Worm (Caenorhabditis elegans) whole organism, early embryonic: Measurements from ENCODE around the gene glb-24.

ENCODE experiments used
- B0310.2 ChIP-seq: sonication (generic microtip); optimal IDR thresholded peaks from 2 replicates; lab custom pipeline; 2016; ENCODE audit warnings: mild to moderate bottlenecking, missing genetic modification characterization, missing compliant biosample characterization
- F13C5.2 ChIP-seq: sonication (generic microtip); optimal IDR thresholded peaks from 2 replicates; lab custom pipeline; 2017; ENCODE audit warnings: mild to moderate bottlenecking, missing genetic modification characterization, inconsistent platforms, missing compliant biosample characterization
- aly-1 ChIP-seq: sonication (generic microtip); optimal IDR thresholded peaks from 2 replicates; lab custom pipeline; 2016; ENCODE audit warnings: missing genetic modification characterization, missing compliant biosample characterization
- ama-1 ChIP-seq: fragments of 150-350 bp; optimal IDR thresholded peaks from 2 replicates; lab custom pipeline; 2014
- ceh-13 ChIP-seq: fragments of 200-800 bp; sonication (Bioruptor generic); optimal IDR thresholded peaks from 2 replicates; lab custom pipeline; 2018; ENCODE audit warnings: mild to moderate bottlenecking, missing genetic modification characterization, missing compliant biosample characterization
- ceh-36 ChIP-seq: sonication (generic microtip); optimal IDR thresholded peaks from 2 replicates; lab custom pipeline; 2016; ENCODE audit warnings: missing genetic modification characterization, inconsistent platforms, missing compliant biosample characterization
- ets-7 ChIP-seq: sonication (generic microtip); optimal IDR thresholded peaks from 2 replicates; lab custom pipeline; 2016; ENCODE audit warnings: missing genotype, missing genetic modification characterization, missing compliant biosample characterization
- flt-1 ChIP-seq: fragments of 200-800 bp; sonication (Bioruptor generic); IDR thresholded peaks from 2 replicates; pipeline ENCODE4 v1.3.6; 2022; ENCODE audit warnings: missing genetic modification characterization, missing compliant biosample characterization
- hmbx-1 ChIP-seq: sonication (generic microtip); optimal IDR thresholded peaks from 2 replicates; lab custom pipeline; 2016; ENCODE audit warnings: mild to moderate bottlenecking, missing genetic modification characterization, missing compliant biosample characterization
- hmg-4 ChIP-seq: fragments of 200-800 bp; sonication (Bioruptor generic); optimal IDR thresholded peaks from 2 replicates; lab custom pipeline; 2018; ENCODE audit warnings: mild to moderate bottlenecking, missing genetic modification characterization, missing compliant biosample characterization
- hnd-1 ChIP-seq: sonication (generic microtip); optimal IDR thresholded peaks from 2 replicates; lab custom pipeline; 2016; ENCODE audit warnings: missing genetic modification characterization, missing compliant biosample characterization
- pes-1 ChIP-seq: fragments of 200-800 bp; sonication (Bioruptor generic); IDR thresholded peaks from 2 replicates; pipeline ENCODE4 v1.3.6; 2022; ENCODE audit warnings: missing genetic modification reagents, missing genetic modification characterization, missing compliant biosample characterization
- scrt-1 ChIP-seq: fragments of 200-800 bp; sonication (Bioruptor generic); IDR thresholded peaks from 2 replicates; pipeline ENCODE4 v1.3.6; 2022; ENCODE audit warnings: missing genetic modification characterization, missing compliant biosample characterization
- sea-1 ChIP-seq: fragments of 200-800 bp; sonication (Bioruptor generic); conservative IDR thresholded peaks from 2 replicates; pipeline ENCODE4 v1.3.6; 2022; ENCODE audit warnings: missing genetic modification characterization, missing compliant biosample characterization
- tbx-11 ChIP-seq: fragments of 200-800 bp; sonication (Bioruptor generic); IDR thresholded peaks from 2 replicates; pipeline ENCODE4 v1.3.6; 2022; ENCODE audit warnings: missing genetic modification characterization, missing compliant biosample characterization
- tbx-37 ChIP-seq: fragments of 200-800 bp; sonication (Bioruptor generic); conservative IDR thresholded peaks from 2 replicates; pipeline ENCODE4 v1.3.6; 2022; ENCODE audit warnings: missing genetic modification reagents, missing genetic modification characterization, missing compliant biosample characterization
- tra-4 ChIP-seq: sonication (generic microtip); optimal IDR thresholded peaks from 2 replicates; lab custom pipeline; 2017; ENCODE audit warnings: missing genetic modification characterization, missing compliant biosample characterization

Gene glb-24

ce11 chrV:12919705-12920104, 33.9 kb upstream of the glb-24 start, which contains the start of gene lipl-1:
TSS of gene lipl-1 (plus strand) at chrV:12919986.
- no peak for TF ChIP-seq pes-1 (GFP tag; lab: Robert Waterston, UW)
- TF ChIP-seq ceh-13, result no peak
- TF ChIP-seq F13C5.2 (tag; lab: Kevin White, UChicago), result no peak
- no peak for TF ChIP-seq sea-1
- no peak for TF ChIP-seq ceh-36 (tag; lab: Kevin White, UChicago)
- TF ChIP-seq B0310.2, result no peak

ce11 chrV:12909544-12910157, 23.9 kb upstream of the glb-24 start, which contains the start of gene nid-1:
TSS of gene nid-1 (plus strand) at chrV:12910107.
- TF ChIP-seq hnd-1 (tag; lab: Kevin White, UChicago) (no peak), aly-1 (tag; lab: Kevin White, UChicago) (no peak), F13C5.2 (tag; lab: Kevin White, UChicago) (no peak), ceh-13 (no peak), ets-7 (tag; lab: Kevin White, UChicago) (no peak), B0310.2 (no peak), ceh-36 (tag; lab: Kevin White, UChicago) (no peak), tbx-37 (GFP tag; lab: Robert Waterston, UW) (no peak)

- TF ChIP-seq hmbx-1 (tag; lab: Kevin White, UChicago) (no peak), sea-1 (no peak), hmg-4 (GFP tag; lab: Kevin White, UChicago) (peak; percentile 8)
These were observed 22.9 kb upstream of the glb-24 start for ce11 chrV:12908614-12909013.

ce11 chrV:12907436-12907835, 21.7 kb upstream of the glb-24 start:
- TF ChIP-seq hnd-1 (tag; lab: Kevin White, UChicago) (no peak), tbx-11 (GFP tag; lab: Robert Waterston, UW) (no peak), ama-1 (no peak), tra-4 (tag; lab: Kevin White, UChicago) (no peak), ceh-13 (no peak), ets-7 (tag; lab: Kevin White, UChicago) (no peak), hmg-4 (GFP tag; lab: Kevin White, UChicago) (no peak), sea-1 (no peak), tbx-37 (GFP tag; lab: Robert Waterston, UW) (no peak), F13C5.2 (tag; lab: Kevin White, UChicago) (no peak)

ce11 chrV:12906732-12907131, 21.0 kb upstream of the glb-24 start, which contains the start of gene ttr-29:
TSS of gene ttr-29 (minus strand) at chrV:12906832.
- no peak for TF ChIP-seq pes-1 (GFP tag; lab: Robert Waterston, UW)
- TF ChIP-seq hnd-1 (tag; lab: Kevin White, UChicago), result no peak
- TF ChIP-seq scrt-1 (GFP tag; lab: Robert Waterston, UW), result no peak
- no peak for TF ChIP-seq hmbx-1 (tag; lab: Kevin White, UChicago)
- TF ChIP-seq tbx-11 (GFP tag; lab: Robert Waterston, UW), result no peak
- TF ChIP-seq ets-7 (tag; lab: Kevin White, UChicago), result no peak
- TF ChIP-seq aly-1 (tag; lab: Kevin White, UChicago), result no peak
- TF ChIP-seq ama-1, result no peak
- TF ChIP-seq ceh-36 (tag; lab: Kevin White, UChicago), result no peak
- no peak for TF ChIP-seq F13C5.2 (tag; lab: Kevin White, UChicago)
- no peak for TF ChIP-seq hmg-4 (GFP tag; lab: Kevin White, UChicago)

ce11 chrV:12905074-12905473, 19.3 kb upstream of the glb-24 start, which contains the start of gene ttr-28:
TSS of gene ttr-28 (minus strand) at chrV:12905174.
- no peak for TF ChIP-seq aly-1 (tag; lab: Kevin White, UChicago)
- TF ChIP-seq pes-1 (GFP tag; lab: Robert Waterston, UW), result no peak
- TF ChIP-seq ceh-36 (tag; lab: Kevin White, UChicago), result no peak
- TF ChIP-seq sea-1, result no peak
- TF ChIP-seq tra-4 (tag; lab: Kevin White, UChicago), result no peak
- TF ChIP-seq hmg-4 (GFP tag; lab: Kevin White, UChicago), result no peak
- no peak for TF ChIP-seq B0310.2
- TF ChIP-seq ama-1, result no peak
- no peak for TF ChIP-seq tbx-37 (GFP tag; lab: Robert Waterston, UW)
- TF ChIP-seq ets-7 (tag; lab: Kevin White, UChicago), result no peak
- no peak for TF ChIP-seq scrt-1 (GFP tag; lab: Robert Waterston, UW)
- no peak for TF ChIP-seq flt-1
- TF ChIP-seq hnd-1 (tag; lab: Kevin White, UChicago), result no peak
- TF ChIP-seq tbx-11 (GFP tag; lab: Robert Waterston, UW), result no peak
- no peak for TF ChIP-seq ceh-13
- no peak for TF ChIP-seq hmbx-1 (tag; lab: Kevin White, UChicago)
- no peak for TF ChIP-seq F13C5.2 (tag; lab: Kevin White, UChicago)

ce11 chrV:12904054-12904453, 18.3 kb upstream of the glb-24 start, which contains the start of gene ttr-27:
TSS of gene ttr-27 (minus strand) at chrV:12904098.
- TF ChIP-seq ceh-13 (no peak), hnd-1 (tag; lab: Kevin White, UChicago) (no peak), hmg-4 (GFP tag; lab: Kevin White, UChicago) (no peak), ceh-36 (tag; lab: Kevin White, UChicago) (no peak), scrt-1 (GFP tag; lab: Robert Waterston, UW) (no peak), tbx-11 (GFP tag; lab: Robert Waterston, UW) (no peak), B0310.2 (no peak), ets-7 (tag; lab: Kevin White, UChicago) (no peak), sea-1 (no peak), F13C5.2 (tag; lab: Kevin White, UChicago) (no peak), flt-1 (no peak), ama-1 (no peak), tra-4 (tag; lab: Kevin White, UChicago) (no peak), tbx-37 (GFP tag; lab: Robert Waterston, UW) (no peak)
